Worm (Caenorhabditis elegans) whole organism, L2 larva: Measurements from ENCODE around the gene pgap-1.

Source experiments
- R02D3.7 ChIP-seq: fragments of 150-350 bp; optimal IDR thresholded peaks from 2 replicates; lab custom pipeline; 2014; ENCODE audit warnings: missing biosample characterization, missing genetic modification characterization
- lin-39 ChIP-seq: fragments of 150-350 bp; optimal IDR thresholded peaks from 2 replicates; lab custom pipeline; 2014; ENCODE audit warnings: missing biosample characterization, missing genetic modification reagents, missing genetic modification characterization

DNA sequence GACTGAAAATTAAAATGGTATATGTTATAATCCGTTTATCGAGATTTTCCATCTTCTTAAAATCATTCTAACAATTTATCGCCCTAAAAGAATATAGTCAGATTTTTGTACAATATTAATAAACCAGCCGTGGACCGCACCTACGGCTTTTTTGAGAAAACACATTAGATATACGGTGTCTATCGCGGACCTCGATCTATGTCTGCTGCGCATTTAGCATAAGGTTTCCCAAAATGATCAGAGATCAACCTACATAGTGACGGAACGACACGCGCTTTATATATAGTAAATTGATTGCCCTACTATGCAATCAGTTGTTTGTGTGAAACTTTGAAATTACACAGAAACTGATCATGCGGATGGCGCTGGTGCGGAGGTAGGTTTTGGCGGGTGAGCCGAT is 51.0 kb downstream of the pgap-1 start:
- no peak for TF ChIP-seq R02D3.7 (tag; lab: Kevin White, UChicago)
- TF ChIP-seq lin-39 = no peak
